Worm (Caenorhabditis elegans) whole organism, L1 larva: Measurements from ENCODE around the gene rps-12.

Experiments used
- C04F5.9 ChIP-seq: sonication (generic microtip); optimal IDR thresholded peaks from 2 replicates; lab custom pipeline; 2016; ENCODE audit warnings: missing genetic modification characterization, missing compliant biosample characterization
- C16A3.4 ChIP-seq: fragments of 150-350 bp; optimal IDR thresholded peaks from 2 replicates; lab custom pipeline; 2014; ENCODE audit warnings: missing biosample characterization, missing genetic modification characterization
- C34B4.2 ChIP-seq: sonication (generic microtip); optimal IDR thresholded peaks from 2 replicates; lab custom pipeline; 2017; ENCODE audit warnings: mild to moderate bottlenecking, missing genetic modification characterization, missing compliant biosample characterization
- F16B12.6 ChIP-seq: fragments of 150-350 bp; optimal IDR thresholded peaks from 2 replicates; lab custom pipeline; 2014; ENCODE audit warnings: missing biosample characterization, missing genetic modification characterization
- alr-1 ChIP-seq: fragments of 200-800 bp; sonication (Bioruptor generic); optimal IDR thresholded peaks from 2 replicates; lab custom pipeline; 2018; ENCODE audit warnings: borderline replicate concordance, mild to moderate bottlenecking, missing genetic modification characterization, missing compliant biosample characterization
- blmp-1 ChIP-seq: fragments of 150-350 bp; optimal IDR thresholded peaks from 2 replicates; lab custom pipeline; 2014; ENCODE audit warnings: missing biosample characterization, missing genetic modification characterization
- ceh-8 ChIP-seq: fragments of 200-800 bp; sonication (Bioruptor generic); optimal IDR thresholded peaks from 2 replicates; lab custom pipeline; 2018; ENCODE audit warnings: mild to moderate bottlenecking, missing genetic modification characterization, moderate library complexity, missing compliant biosample characterization
- ceh-82 ChIP-seq, 3 experiments: fragments of 150-350 bp in 1 of 3; sonication (generic microtip) in 2 of 3; optimal IDR thresholded peaks; 2 replicates each; lab custom pipeline; 2014 to 2017; ENCODE audit warnings: missing biosample characterization in 3 of 3, missing genetic modification characterization in 3 of 3
- dpl-1 ChIP-seq, 3 experiments: fragments of 150-350 bp in 2 of 3; sonication (generic microtip) in 1 of 3; optimal IDR thresholded peaks; 2 replicates each; lab custom pipeline; 2014 to 2017; ENCODE audit warnings: missing biosample characterization in 3 of 3, missing genetic modification characterization in 3 of 3, missing genetic modification reagents in 3 of 3
- dsc-1 ChIP-seq: sonication (generic microtip); optimal IDR thresholded peaks from 2 replicates; lab custom pipeline; 2016; ENCODE audit warnings: mild to moderate bottlenecking, missing genetic modification characterization, missing compliant biosample characterization
- efl-1 ChIP-seq, 4 experiments: fragments of 150-350 bp; optimal IDR thresholded peaks in 3 of 4; peaks in 1 of 4; 1 replicate in 1 of 4; 2 replicates in 3 of 4; lab custom pipeline; 2014; ENCODE audit warnings: missing biosample characterization in 2 of 4, missing genetic modification characterization in 2 of 4, missing genetic modification reagents in 2 of 4
- elt-2 ChIP-seq: sonication (generic microtip); optimal IDR thresholded peaks from 2 replicates; lab custom pipeline; 2016; ENCODE audit warnings: missing genetic modification characterization, mild to moderate bottlenecking, inconsistent platforms, missing compliant biosample characterization, missing genetic modification reagents
- elt-3 ChIP-seq, 6 experiments: fragments of 150-350 bp in 1 of 6; sonication (generic microtip); optimal IDR thresholded peaks; 2 replicates each; lab custom pipeline; 2017 to 2018; ENCODE audit warnings: missing biosample characterization in 6 of 6, missing genetic modification characterization in 6 of 6, inconsistent platforms in 1 of 6
- fkh-4 ChIP-seq: sonication (generic microtip); optimal IDR thresholded peaks from 2 replicates; lab custom pipeline; 2016; ENCODE audit warnings: missing compliant biosample characterization, missing genetic modification characterization, borderline replicate concordance
- hlh-17 ChIP-seq: fragments of 200-800 bp; sonication (Bioruptor generic); optimal IDR thresholded peaks from 2 replicates; lab custom pipeline; 2018; ENCODE audit warnings: missing genetic modification characterization, mild to moderate bottlenecking, missing compliant biosample characterization, moderate library complexity, borderline replicate concordance
- hlh-4 ChIP-seq: sonication (generic microtip); optimal IDR thresholded peaks from 2 replicates; lab custom pipeline; 2016; ENCODE audit warnings: mild to moderate bottlenecking, missing genetic modification characterization, missing compliant biosample characterization
- isw-1 ChIP-seq: fragments of 200-800 bp; sonication (Bioruptor generic); IDR thresholded peaks from 2 replicates; pipeline ENCODE4 v1.3.6; 2022; ENCODE audit warnings: missing genetic modification characterization, missing compliant biosample characterization
- lin-14 ChIP-seq: fragments of 200-800 bp; sonication (Bioruptor generic); optimal IDR thresholded peaks from 2 replicates; lab custom pipeline; 2018; ENCODE audit warnings: mild to moderate bottlenecking, missing genetic modification characterization, moderate library complexity, missing compliant biosample characterization
- lin-35 ChIP-seq, 2 experiments: fragments of 150-350 bp; optimal IDR thresholded peaks; 2 replicates each; lab custom pipeline; 2014; ENCODE audit warnings: missing biosample characterization in 2 of 2, missing genetic modification characterization in 2 of 2, missing genetic modification reagents in 2 of 2
- lsy-2 ChIP-seq, 2 experiments: fragments of 150-350 bp; optimal IDR thresholded peaks; 2 replicates each; lab custom pipeline; 2014; ENCODE audit warnings: missing biosample characterization in 2 of 2, missing genetic modification characterization in 2 of 2
- mab-9 ChIP-seq: fragments of 200-800 bp; sonication (Bioruptor generic); IDR thresholded peaks from 2 replicates; pipeline ENCODE4 v1.3.6; 2022; ENCODE audit warnings: missing genetic modification reagents, missing genetic modification characterization, missing compliant biosample characterization
- mdl-1 ChIP-seq, 2 experiments: fragments of 150-350 bp; optimal IDR thresholded peaks; 2 replicates each; lab custom pipeline; 2014 to 2017; ENCODE audit warnings: missing biosample characterization in 2 of 2, missing genetic modification characterization in 2 of 2, inconsistent platforms in 1 of 2
- mep-1 ChIP-seq: fragments of 150-350 bp; optimal IDR thresholded peaks from 2 replicates; lab custom pipeline; 2014; ENCODE audit warnings: missing biosample characterization, missing genetic modification characterization
- nhr-20 ChIP-seq: sonication (generic microtip); optimal IDR thresholded peaks from 2 replicates; lab custom pipeline; 2016; ENCODE audit warnings: mild to moderate bottlenecking, missing genetic modification characterization, missing compliant biosample characterization
- nhr-71 ChIP-seq: sonication (generic microtip); optimal IDR thresholded peaks from 2 replicates; lab custom pipeline; 2016; ENCODE audit warnings: mild to moderate bottlenecking, missing genetic modification characterization, moderate library complexity, missing compliant biosample characterization
- nhr-85 ChIP-seq: sonication (generic microtip); peaks from one replicate; lab custom pipeline; 2016; ENCODE audit warnings: missing genetic modification characterization, inconsistent platforms, missing compliant biosample characterization
- pqm-1 ChIP-seq: sonication (generic microtip); optimal IDR thresholded peaks from 3 replicates; lab custom pipeline; 2017; ENCODE audit warnings: missing biosample characterization, missing genetic modification characterization
- rnt-1 ChIP-seq: sonication (generic microtip); optimal IDR thresholded peaks from 2 replicates; lab custom pipeline; 2016; ENCODE audit warnings: mild to moderate bottlenecking, missing genetic modification characterization, moderate library complexity, missing compliant biosample characterization
- skn-1 ChIP-seq: fragments of 150-350 bp; optimal IDR thresholded peaks from 2 replicates; lab custom pipeline; 2014; ENCODE audit warnings: missing biosample characterization, missing genetic modification characterization
- snu-23 ChIP-seq: sonication (generic microtip); optimal IDR thresholded peaks from 2 replicates; lab custom pipeline; 2016; ENCODE audit warnings: missing genetic modification characterization, missing compliant biosample characterization
- sptf-1 ChIP-seq: fragments of 150-350 bp; optimal IDR thresholded peaks from 2 replicates; lab custom pipeline; 2014; ENCODE audit warnings: missing biosample characterization, missing genetic modification characterization
- tbx-2 ChIP-seq: sonication (generic microtip); optimal IDR thresholded peaks from 2 replicates; lab custom pipeline; 2016; ENCODE audit warnings: missing genetic modification characterization, missing compliant biosample characterization
- unc-130 ChIP-seq: fragments of 150-350 bp; optimal IDR thresholded peaks from 2 replicates; lab custom pipeline; 2017; ENCODE audit warnings: missing biosample characterization, missing genetic modification characterization, inconsistent platforms
- unc-30 ChIP-seq: sonication (generic microtip); optimal IDR thresholded peaks from 2 replicates; lab custom pipeline; 2017; ENCODE audit warnings: missing biosample characterization, missing genetic modification characterization
- unc-86 ChIP-seq: sonication (generic microtip); optimal IDR thresholded peaks from 2 replicates; lab custom pipeline; 2016; ENCODE audit warnings: missing genetic modification characterization, missing compliant biosample characterization
- xbp-1 ChIP-seq: sonication (generic microtip); optimal IDR thresholded peaks from 2 replicates; lab custom pipeline; 2016; ENCODE audit warnings: missing genetic modification characterization, missing compliant biosample characterization
- zip-4 ChIP-seq: fragments of 200-800 bp; sonication (Bioruptor generic); optimal IDR thresholded peaks from 2 replicates; lab custom pipeline; 2018; ENCODE audit warnings: mild to moderate bottlenecking, missing genetic modification characterization, moderate library complexity, missing compliant biosample characterization
- ztf-11 ChIP-seq, 2 experiments: sonication (generic microtip); optimal IDR thresholded peaks; 2 replicates each; lab custom pipeline; 2016 to 2017; ENCODE audit warnings: missing genetic modification characterization in 2 of 2, missing biosample characterization in 1 of 2, missing compliant biosample characterization in 1 of 2

The rps-12 gene

ce11 chrIII:5707546-5707945 lies 28.4 kb downstream of the rps-12 start:
- TF ChIP-seq alr-1 (tag; lab: Kevin White, UChicago) (peak; percentile 99), tbx-2 (tag; lab: Kevin White, UChicago) (no peak), C34B4.2 (tag; lab: Kevin White, UChicago) (no peak)

- TF ChIP-seq lin-14 (GFP tag; lab: Kevin White, UChicago) (peak; percentile 55), sptf-1 (tag; lab: Kevin White, UChicago) (no peak), unc-130 (tag; lab: Kevin White, UChicago) (no peak), dpl-1 (GFP tag; optimal IDR thresholded peaks at IDR 0.05; lab: Kevin White, UChicago) (no peak), rnt-1 (tag; lab: Kevin White, UChicago) (peak; percentile 50), dsc-1 (tag; lab: Kevin White, UChicago) (peak; percentile 37), hlh-4 (tag; lab: Kevin White, UChicago) (no peak), nhr-71 (peak; percentile 25), F16B12.6 (tag; lab: Kevin White, UChicago) (no peak), ztf-11 (tag; optimal IDR thresholded peaks at IDR 0.05; lab: Kevin White, UChicago) (no peak), hlh-17 (GFP tag; lab: Kevin White, UChicago) (no peak), lsy-2 (tag; optimal IDR thresholded peaks at IDR 0.05; lab: Kevin White, UChicago) (peak in 1 of 2 experiments; percentile 19), isw-1 (no peak), ceh-8 (no peak), mab-9 (GFP tag; lab: Robert Waterston, UW) (no peak), elt-2 (tag; lab: Kevin White, UChicago) (no peak), zip-4 (no peak)
Observed at ce11 chrIII:5708024-5708423, 28.9 kb downstream of the rps-12 start.

- TF ChIP-seq rnt-1 (tag; lab: Kevin White, UChicago) (peak; percentile 13), efl-1 (optimal IDR thresholded peaks at IDR 0.05; lab: Kevin White, UChicago) (no peak), efl-1 (GFP tag; optimal IDR thresholded peaks at IDR 0.05 in 1 of 2; lab: Kevin White, UChicago) (peak in 1 of 2 experiments; percentile 27), unc-30 (no peak)
Observed at ce11 chrIII:5709224-5709623, 30.1 kb downstream of the rps-12 start, which contains the start of gene hpo-28. Gene hpo-28, minus strand, starts transcription at chrIII:5709324.

ce11 chrIII:5710045-5710444 lies 30.9 kb downstream of the rps-12 start, which contains the start of gene B0336.12:
Gene B0336.12, minus strand, starts transcription at chrIII:5710145.
- TF ChIP-seq fkh-4 (tag; lab: Kevin White, UChicago) (peak; percentile 41), dsc-1 (tag; lab: Kevin White, UChicago) (peak; percentile 82), C04F5.9 (tag; lab: Kevin White, UChicago) (no peak)
- TF ChIP-seq, all 84 proteins: peak for 2

ce11 chrIII:5710676-5711075 lies 31.6 kb downstream of the rps-12 start:
- peak; percentile 80 for TF ChIP-seq nhr-85 (tag; lab: Kevin White, UChicago)
- TF ChIP-seq unc-86, result no peak
- TF ChIP-seq xbp-1 (tag; lab: Kevin White, UChicago), result peak; percentile 30
- no peak for TF ChIP-seq pqm-1 (tag; lab: Kevin White, UChicago)
- peak; percentile 43 for TF ChIP-seq nhr-20
- peak; percentile 51 for TF ChIP-seq unc-130 (tag; lab: Kevin White, UChicago)
- TF ChIP-seq skn-1 (tag; lab: Kevin White, UChicago), result no peak
- TF ChIP-seq elt-2 (tag; lab: Kevin White, UChicago), result peak; percentile 38
- peak; percentile 58 for TF ChIP-seq snu-23 (GFP tag; lab: Kevin White, UChicago)
- TF ChIP-seq lin-14 (GFP tag; lab: Kevin White, UChicago), result peak; percentile 69
- TF ChIP-seq blmp-1 (tag; lab: Kevin White, UChicago), result peak; percentile 76
- no peak for TF ChIP-seq sptf-1 (tag; lab: Kevin White, UChicago)
- TF ChIP-seq nhr-71, result peak; percentile 37
- TF ChIP-seq zip-4, result no peak
- peak in 1 of 2 experiments; percentile 87 for TF ChIP-seq lsy-2 (tag; optimal IDR thresholded peaks at IDR 0.05; lab: Kevin White, UChicago)
- TF ChIP-seq lin-35 (GFP tag; optimal IDR thresholded peaks at IDR 0.05; lab: Kevin White, UChicago), result peak; percentile 3 to 49
- peak in 1 of 2 experiments; percentile 53 for TF ChIP-seq mdl-1 (tag; optimal IDR thresholded peaks at IDR 0.05; lab: Kevin White, UChicago)
- peak in 1 of 3 experiments; percentile 2 for TF ChIP-seq ceh-82 (tag; optimal IDR thresholded peaks at IDR 0.05; lab: Kevin White, UChicago)
- TF ChIP-seq C16A3.4 (tag; lab: Kevin White, UChicago), result peak; percentile 36
- TF ChIP-seq efl-1 (optimal IDR thresholded peaks at IDR 0.05; lab: Kevin White, UChicago), result peak in 1 of 2 experiments; percentile 24
- peak in 1 of 2 experiments; percentile 5 for TF ChIP-seq efl-1 (GFP tag; optimal IDR thresholded peaks at IDR 0.05 in 1 of 2; lab: Kevin White, UChicago)
- TF ChIP-seq tbx-2 (tag; lab: Kevin White, UChicago), result peak; percentile 29
- peak in 3 of 6 experiments; percentile 11 to 61 (median 38) for TF ChIP-seq elt-3 (tag; optimal IDR thresholded peaks at IDR 0.05; lab: Kevin White, UChicago)
- peak; percentile 33 for TF ChIP-seq mep-1 (tag; lab: Kevin White, UChicago)
- TF ChIP-seq dpl-1 (GFP tag; optimal IDR thresholded peaks at IDR 0.05; lab: Kevin White, UChicago), result peak in 1 of 3 experiments; percentile 8
